Worm (Caenorhabditis elegans): ENCODE measurements around the gene magu-1.

magu-1 gene

DNA sequence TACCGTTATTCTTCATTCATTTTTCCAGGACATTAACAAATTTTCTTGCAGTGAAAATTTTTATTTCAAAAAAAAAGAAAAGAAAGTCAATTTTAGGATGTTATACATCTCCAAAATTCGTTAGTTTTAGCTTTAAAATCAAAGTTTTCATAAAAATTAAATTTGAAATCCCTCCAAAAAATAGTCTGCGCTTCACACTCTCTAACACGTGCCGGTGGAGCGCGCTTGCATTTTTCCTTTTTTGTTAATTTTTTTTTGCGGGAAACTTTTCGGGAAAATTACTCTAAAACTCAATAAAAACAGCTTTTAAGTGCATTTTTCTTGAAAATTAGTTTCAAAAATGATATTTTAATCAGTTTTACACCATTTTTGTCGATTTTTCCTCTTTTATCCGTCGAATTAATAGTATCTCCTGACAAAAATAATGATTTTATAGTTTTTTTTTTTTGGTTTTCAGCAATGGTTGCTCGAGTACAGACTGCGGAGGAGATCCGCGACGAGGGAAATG lies 19.6 kb upstream of the magu-1 start, which contains the start of gene unc-45 (continued):
- TF ChIP-seq fkh-4 (tag; optimal IDR thresholded peaks at IDR 0.05; ENCODE audit: borderline replicate concordance) (no peak), tlp-1 (tag; optimal IDR thresholded peaks at IDR 0.05) (no peak), mdl-1 (tag; optimal IDR thresholded peaks at IDR 0.05) (no peak), ztf-11 (tag; optimal IDR thresholded peaks at IDR 0.05) (no peak), ets-5 (GFP tag; IDR thresholded peaks at IDR 0.05) (no peak), snu-23 (GFP tag; optimal IDR thresholded peaks at IDR 0.05) (peak; percentile 68), nhr-71 (tag; optimal IDR thresholded peaks at IDR 0.05) (peak; percentile 66), aha-1 (tag; optimal IDR thresholded peaks at IDR 0.05) (no peak), elt-2 (tag; optimal IDR thresholded peaks at IDR 0.05) (no peak), pqm-1 (tag; optimal IDR thresholded peaks at IDR 0.05) (no peak), lin-35 (GFP tag; optimal IDR thresholded peaks at IDR 0.05) (peak; percentile 94 to 96), isw-1 (GFP tag; IDR thresholded peaks at IDR 0.05) (peak; percentile 42), unc-130 (tag; optimal IDR thresholded peaks at IDR 0.05) (no peak), unc-86 (tag; optimal IDR thresholded peaks at IDR 0.05) (no peak), ama-1 (optimal IDR thresholded peaks at IDR 0.05) (no peak), egl-13 (tag; optimal IDR thresholded peaks at IDR 0.05) (no peak), lsy-2 (tag; optimal IDR thresholded peaks at IDR 0.05) (peak; percentile 61 to 82), Y116A8C.19 (tag; optimal IDR thresholded peaks at IDR 0.05; ENCODE audit: borderline replicate concordance) (no peak), dpl-1 (GFP tag; optimal IDR thresholded peaks at IDR 0.05) (peak; percentile 91 to 94 (median 92)), nhr-237 (tag; optimal IDR thresholded peaks at IDR 0.05) (peak; percentile 21), sox-4 (tag; optimal IDR thresholded peaks at IDR 0.05) (no peak), mab-9 (GFP tag; IDR thresholded peaks at IDR 0.05) (no peak), rnt-1 (tag; optimal IDR thresholded peaks at IDR 0.05) (peak; percentile 28), hlh-4 (tag; optimal IDR thresholded peaks at IDR 0.05) (no peak), lin-13 (GFP tag; optimal IDR thresholded peaks at IDR 0.05) (peak; percentile 63), unc-62 (GFP tag; optimal IDR thresholded peaks at IDR 0.05) (no peak), nhr-77 (tag; optimal IDR thresholded peaks at IDR 0.05) (peak; percentile 7), mep-1 (tag; optimal IDR thresholded peaks at IDR 0.05) (peak; percentile 58), efl-1 (optimal IDR thresholded peaks at IDR 0.05) (peak; percentile 79 to 94), efl-1 (GFP tag; optimal IDR thresholded peaks at IDR 0.05 in 1 of 2) (peak; percentile 93 to 99), nhr-19 (GFP tag; conservative IDR thresholded peaks at IDR 0.05) (no peak), xbp-1 (tag; optimal IDR thresholded peaks at IDR 0.05) (peak; percentile 36), jun-1 (tag; optimal IDR thresholded peaks at IDR 0.05) (peak; percentile 18), elt-3 (tag; optimal IDR thresholded peaks at IDR 0.05) (peak in 1 of 6 experiments; percentile 17), pax-3 (tag; optimal IDR thresholded peaks at IDR 0.05) (no peak), lin-14 (GFP tag; optimal IDR thresholded peaks at IDR 0.05) (no peak), lin-39 (tag; optimal IDR thresholded peaks at IDR 0.05) (peak; percentile 19), pag-3 (tag; optimal IDR thresholded peaks at IDR 0.05; ENCODE audit: borderline replicate concordance, insufficient read depth) (no peak), tbx-2 (tag; optimal IDR thresholded peaks at IDR 0.05) (peak; percentile 40), unc-30 (tag; optimal IDR thresholded peaks at IDR 0.05) (no peak), lir-3 (tag; optimal IDR thresholded peaks at IDR 0.05; ENCODE audit: poor library complexity) (no peak), hlh-17 (GFP tag; optimal IDR thresholded peaks at IDR 0.05; ENCODE audit: borderline replicate concordance) (no peak), grh-1 (GFP tag; IDR thresholded peaks at IDR 0.05) (no peak), nhr-11 (tag; optimal IDR thresholded peaks at IDR 0.05) (no peak), skn-1 (tag; optimal IDR thresholded peaks at IDR 0.05) (peak; percentile 49), ceh-63 (GFP tag; optimal IDR thresholded peaks at IDR 0.05) (no peak), C16A3.4 (tag; optimal IDR thresholded peaks at IDR 0.05) (peak; percentile 32), zag-1 (tag; optimal IDR thresholded peaks at IDR 0.05) (no peak), ztf-4 (tag; optimal IDR thresholded peaks at IDR 0.05) (no peak)

Measured in whole organism, L1 larva.